Fruit fly (Drosophila melanogaster) whole organism, embryonic: ENCODE measurements around the gene CG4393.
A peak's percentile ranks its signal among the peaks of the same experiment; 100 is the strongest.

Experiments used
- Ada2b ChIP-seq: fragments of 200-800 bp; sonication (Bioruptor generic); IDR thresholded peaks from 2 replicates; pipeline ENCODE4 v1.3.6; 2022; ENCODE audit warnings: missing biosample characterization, missing genetic modification characterization
- CG11398 ChIP-seq: fragments of 200-800 bp; sonication (Bioruptor generic); optimal IDR thresholded peaks from 2 replicates; lab custom pipeline; 2016; ENCODE audit warnings: missing biosample characterization, missing genetic modification characterization
- CG11695 ChIP-seq: fragments of 200-800 bp; sonication (Bioruptor generic); IDR thresholded peaks from 3 replicates; pipeline ENCODE4 v1.3.6; 2022; ENCODE audit warnings: missing biosample characterization, missing genetic modification characterization
- CG12659 ChIP-seq: fragments of 200-800 bp; sonication (Bioruptor generic); optimal IDR thresholded peaks from 3 replicates; lab custom pipeline; 2017; ENCODE audit warnings: mild to moderate bottlenecking, missing biosample characterization, missing genetic modification reagents, missing genetic modification characterization
- CG13287 ChIP-seq: fragments of 200-800 bp; sonication (Bioruptor generic); IDR thresholded peaks from 2 replicates; pipeline ENCODE4 v1.3.6; 2022; ENCODE audit warnings: missing biosample characterization, missing genetic modification characterization; ENCODE audit not compliant: partially characterized antibody
- CG13775 ChIP-seq: fragments of 200-800 bp; sonication (Bioruptor generic); optimal IDR thresholded peaks from 3 replicates; lab custom pipeline; 2017; ENCODE audit warnings: missing biosample characterization, mild to moderate bottlenecking, missing genetic modification characterization
- CG15479 ChIP-seq: fragments of 200-800 bp; sonication (Bioruptor generic); optimal IDR thresholded peaks from 3 replicates; lab custom pipeline; 2019; ENCODE audit warnings: missing biosample characterization, mild to moderate bottlenecking, missing genetic modification characterization, moderate library complexity
- CG15601 ChIP-seq: fragments of 200-800 bp; sonication (Bioruptor generic); optimal IDR thresholded peaks from 3 replicates; lab custom pipeline; 2019; ENCODE audit warnings: missing biosample characterization, mild to moderate bottlenecking, missing genetic modification characterization, moderate library complexity
- CG1602 ChIP-seq: fragments of 200-800 bp; sonication (Bioruptor generic); optimal IDR thresholded peaks from 3 replicates; lab custom pipeline; 2016; ENCODE audit warnings: missing biosample characterization, missing genetic modification characterization
- CG17186 ChIP-seq: fragments of 200-800 bp; sonication (Bioruptor generic); optimal IDR thresholded peaks from 3 replicates; lab custom pipeline; 2017; ENCODE audit warnings: missing biosample characterization, missing genetic modification reagents, missing genetic modification characterization
- CG17359 ChIP-seq: fragments of 200-800 bp; sonication (Bioruptor generic); optimal IDR thresholded peaks from 3 replicates; lab custom pipeline; 2018; ENCODE audit warnings: missing biosample characterization, mild to moderate bottlenecking, missing genetic modification characterization, moderate library complexity
- CG17361 ChIP-seq: fragments of 200-800 bp; sonication (Bioruptor generic); IDR thresholded peaks from 3 replicates; pipeline ENCODE4 v1.3.6; 2022; ENCODE audit warnings: missing biosample characterization, missing genetic modification characterization
- CG1832 ChIP-seq: fragments of 200-800 bp; sonication (Bioruptor generic); optimal IDR thresholded peaks from 2 replicates; lab custom pipeline; 2017; ENCODE audit warnings: missing biosample characterization, mild to moderate bottlenecking, missing genetic modification characterization, inconsistent platforms
- CG31388 ChIP-seq: fragments of 200-800 bp; sonication (Bioruptor generic); optimal IDR thresholded peaks from 2 replicates; lab custom pipeline; 2016; ENCODE audit warnings: missing biosample characterization, missing genetic modification characterization
- CG34422 ChIP-seq: fragments of 200-800 bp; sonication (Bioruptor generic); IDR thresholded peaks from 3 replicates; pipeline ENCODE4 v1.3.6; 2022; ENCODE audit warnings: missing biosample characterization, missing genetic modification characterization
- CG3726 ChIP-seq: fragments of 200-800 bp; sonication (Bioruptor generic); IDR thresholded peaks from 3 replicates; pipeline ENCODE4, ENCODE4 v1.3.6; 2022; ENCODE audit warnings: missing biosample characterization, missing genetic modification characterization
- CG3847 ChIP-seq: fragments of 200-800 bp; sonication (Bioruptor generic); IDR thresholded peaks from 2 replicates; pipeline ENCODE4 v1.3.6; 2022; ENCODE audit warnings: missing biosample characterization, missing genetic modification characterization
- CG4424 ChIP-seq: fragments of 200-800 bp; sonication (Bioruptor generic); optimal IDR thresholded peaks from 3 replicates; lab custom pipeline; 2016; ENCODE audit warnings: missing biosample characterization, missing genetic modification characterization
- CG4854 ChIP-seq: fragments of 200-800 bp; sonication (Bioruptor generic); optimal IDR thresholded peaks from 2 replicates; lab custom pipeline; 2016; ENCODE audit warnings: missing biosample characterization, missing genetic modification characterization, inconsistent platforms
- CG6689 ChIP-seq: fragments of 200-800 bp; sonication (Bioruptor generic); IDR thresholded peaks from 2 replicates; pipeline ENCODE4 v1.3.6; 2022; ENCODE audit warnings: missing biosample characterization, missing genetic modification characterization
- CG6854 ChIP-seq: fragments of 200-800 bp; sonication (Bioruptor generic); optimal IDR thresholded peaks from 3 replicates; lab custom pipeline; 2017; ENCODE audit warnings: missing biosample characterization, mild to moderate bottlenecking, missing genetic modification characterization
- CG7372 ChIP-seq: fragments of 200-800 bp; sonication (Bioruptor generic); IDR thresholded peaks from 2 replicates; pipeline ENCODE4 v1.3.6; 2022; ENCODE audit warnings: missing biosample characterization, missing genetic modification characterization
- CG7839 ChIP-seq: fragments of 200-800 bp; sonication (Bioruptor generic); optimal IDR thresholded peaks from 3 replicates; lab custom pipeline; 2018; ENCODE audit warnings: missing biosample characterization, mild to moderate bottlenecking, missing genetic modification characterization, moderate library complexity
- CG8944 ChIP-seq: fragments of 200-800 bp; sonication (Bioruptor generic); optimal IDR thresholded peaks from 3 replicates; lab custom pipeline; 2016; ENCODE audit warnings: missing biosample characterization, missing genetic modification characterization
- D ChIP-seq, 2 experiments: fragments of 200-800 bp in 1 of 2; fragments of >200 bp in 1 of 2; sonication (Bioruptor generic) in 1 of 2; optimal IDR thresholded peaks; 2 replicates in 1 of 2; 3 replicates in 1 of 2; lab custom pipeline; 2017; ENCODE audit warnings: mild to moderate bottlenecking in 1 of 2, missing biosample characterization in 1 of 2, missing genetic modification characterization in 1 of 2, missing genetic modification reagents in 1 of 2
- Dip3 ChIP-seq: fragments of 200-800 bp; sonication (Bioruptor generic); optimal IDR thresholded peaks from 3 replicates; lab custom pipeline; 2016; ENCODE audit warnings: missing biosample characterization, missing genetic modification characterization
- E2f2 ChIP-seq: fragments of 200-800 bp; sonication (Bioruptor generic); IDR thresholded peaks from 2 replicates; pipeline ENCODE4 v1.3.6; 2022; ENCODE audit warnings: missing biosample characterization, missing genetic modification characterization
- GATAe ChIP-seq: fragments of 200-800 bp; sonication (Bioruptor generic); conservative IDR thresholded peaks from 2 replicates; pipeline ENCODE4 v1.3.6; 2022; ENCODE audit warnings: missing biosample characterization, missing genetic modification characterization
- H15 ChIP-seq: fragments of 200-800 bp; sonication (Bioruptor generic); IDR thresholded peaks from 3 replicates; pipeline ENCODE4 v1.3.6; 2022; ENCODE audit warnings: missing biosample characterization, missing genetic modification characterization
- HLH4C ChIP-seq: fragments of 200-800 bp; sonication (Bioruptor generic); IDR thresholded peaks from 3 replicates; pipeline ENCODE4 v1.3.6; 2022; ENCODE audit warnings: missing biosample characterization, missing genetic modification characterization; ENCODE audit not compliant: partially characterized antibody
- Kr ChIP-seq: fragments of 200-800 bp; sonication (Bioruptor generic); optimal IDR thresholded peaks from 2 replicates; lab custom pipeline; 2017; ENCODE audit warnings: missing biosample characterization, mild to moderate bottlenecking, missing genetic modification characterization
- NFAT ChIP-seq: fragments of 200-800 bp; sonication (Bioruptor generic); IDR thresholded peaks from 2 replicates; pipeline ENCODE4 v1.3.6; 2022; ENCODE audit warnings: missing biosample characterization, missing genetic modification characterization
- Nf-YA ChIP-seq: fragments of 200-800 bp; sonication (Bioruptor generic); IDR thresholded peaks from 2 replicates; pipeline ENCODE4 v1.3.6; 2022; ENCODE audit warnings: missing biosample characterization, missing genetic modification characterization
- NfI ChIP-seq: fragments of 200-800 bp; sonication (Bioruptor generic); optimal IDR thresholded peaks from 3 replicates; lab custom pipeline; 2018; ENCODE audit warnings: missing biosample characterization, mild to moderate bottlenecking, missing genetic modification characterization, moderate library complexity
- ap ChIP-seq: fragments of 200-800 bp; sonication (Bioruptor generic); IDR thresholded peaks from 2 replicates; pipeline ENCODE4 v1.3.6; 2022; ENCODE audit warnings: missing biosample characterization, missing genetic modification characterization
- ara ChIP-seq: fragments of 200-800 bp; sonication (Bioruptor generic); IDR thresholded peaks from 2 replicates; pipeline ENCODE4 v1.3.6; 2022; ENCODE audit warnings: missing biosample characterization, missing genetic modification characterization
- chif ChIP-seq, 2 experiments: fragments of 200-800 bp; sonication (Bioruptor generic); optimal IDR thresholded peaks; 3 replicates each; lab custom pipeline; 2016; ENCODE audit warnings: missing biosample characterization in 2 of 2, missing genetic modification characterization in 2 of 2
- danr ChIP-seq: fragments of 200-800 bp; sonication (Bioruptor generic); IDR thresholded peaks from 2 replicates; pipeline ENCODE4 v1.3.6; 2022; ENCODE audit warnings: missing biosample characterization, missing genetic modification characterization
- dysf ChIP-seq: fragments of 200-800 bp; sonication (Bioruptor generic); IDR thresholded peaks from 3 replicates; pipeline ENCODE4 v1.3.6; 2022; ENCODE audit warnings: missing biosample characterization, missing genetic modification characterization
- ewg ChIP-seq: fragments of 200-800 bp; sonication (Bioruptor generic); optimal IDR thresholded peaks from 3 replicates; lab custom pipeline; 2017; ENCODE audit warnings: mild to moderate bottlenecking, missing biosample characterization, missing genetic modification reagents, missing genetic modification characterization
- fd64A ChIP-seq: fragments of 200-800 bp; sonication (Bioruptor generic); optimal IDR thresholded peaks from 3 replicates; lab custom pipeline; 2018; ENCODE audit warnings: missing biosample characterization, mild to moderate bottlenecking, missing genetic modification characterization
- h ChIP-seq: fragments of >200 bp; optimal IDR thresholded peaks from 2 replicates; lab custom pipeline; 2017
- ind ChIP-seq: fragments of 200-800 bp; sonication (Bioruptor generic); optimal IDR thresholded peaks from 3 replicates; lab custom pipeline; 2016; ENCODE audit warnings: missing biosample characterization, missing genetic modification characterization
- knrl ChIP-seq: fragments of 200-800 bp; sonication (Bioruptor generic); IDR thresholded peaks from 3 replicates; pipeline ENCODE4 v1.3.6; 2022; ENCODE audit warnings: missing biosample characterization, missing genetic modification characterization; ENCODE audit not compliant: partially characterized antibody
- lab ChIP-seq: fragments of 200-800 bp; sonication (Bioruptor generic); optimal IDR thresholded peaks from 3 replicates; lab custom pipeline; 2017; ENCODE audit warnings: missing biosample characterization, missing genetic modification characterization, mild to moderate bottlenecking, moderate library complexity, missing genetic modification reagents
- sim ChIP-seq: fragments of 200-800 bp; sonication (Bioruptor generic); IDR thresholded peaks from 2 replicates; pipeline ENCODE4 v1.3.6; 2022; ENCODE audit warnings: missing biosample characterization, missing genetic modification characterization
- trem ChIP-seq: fragments of 200-800 bp; optimal IDR thresholded peaks from 3 replicates; lab custom pipeline; 2019; ENCODE audit warnings: missing biosample characterization, mild to moderate bottlenecking, missing genetic modification characterization, moderate library complexity
- wor ChIP-seq: fragments of 200-800 bp; sonication (Bioruptor generic); IDR thresholded peaks from 2 replicates; pipeline ENCODE4 v1.3.6; 2022; ENCODE audit warnings: missing biosample characterization, missing genetic modification characterization
- zen ChIP-seq: fragments of 200-800 bp; sonication (Bioruptor generic); optimal IDR thresholded peaks from 3 replicates; lab custom pipeline; 2018; ENCODE audit warnings: missing biosample characterization, mild to moderate bottlenecking, missing genetic modification characterization, moderate library complexity
- zfh2 ChIP-seq: fragments of 200-800 bp; sonication (Bioruptor generic); optimal IDR thresholded peaks from 2 replicates; lab custom pipeline; 2016; ENCODE audit warnings: missing biosample characterization, missing genetic modification characterization

CG4393 gene

dm6 chr3R:23331280-23331679 lies 53.3 kb downstream of the CG4393 start (continued):
- TF ChIP-seq Kr (GFP tag; lab: Kevin White, UChicago) (peak; percentile 11), CG31388 (GFP tag; lab: Kevin White, UChicago) (no peak), Ada2b (no peak), chif (GFP tag; optimal IDR thresholded peaks at IDR 0.05; lab: Kevin White, UChicago) (peak in 1 of 2 experiments; percentile 34), lab (GFP tag; lab: Kevin White, UChicago) (peak; percentile 62), fd64A (GFP tag; lab: Kevin White, UChicago) (no peak), dysf (peak; percentile 34; the same call in 1 of the 3 replicates), trem (tag; lab: Kevin White, UChicago) (peak; percentile 54), h (lab: Kevin White, UChicago) (no peak), CG17186 (no peak), knrl (no peak), CG12659 (GFP tag; lab: Kevin White, UChicago) (peak; percentile 38), NfI (GFP tag; lab: Kevin White, UChicago) (peak; percentile 77), CG11398 (GFP tag; lab: Kevin White, UChicago) (peak; percentile 5), CG17359 (tag; lab: Kevin White, UChicago) (peak; percentile 63), HLH4C (GFP tag; lab: Robert Waterston, UW) (no peak), ind (peak; percentile 39), CG15479 (GFP tag; lab: Kevin White, UChicago) (no peak), danr (GFP tag; lab: Robert Waterston, UW) (no peak), CG4424 (GFP tag; lab: Kevin White, UChicago) (peak; percentile 75), E2f2 (GFP tag; lab: Robert Waterston, UW) (peak; percentile 26; the same call in 1 of the 2 replicates), GATAe (GFP tag; lab: Robert Waterston, UW) (no peak), CG6854 (GFP tag; lab: Kevin White, UChicago) (no peak), Dip3 (GFP tag; lab: Kevin White, UChicago) (no peak), CG3847 (GFP tag; lab: Robert Waterston, UW) (no peak; the same call in 1 of the 2 replicates), CG15601 (tag; lab: Kevin White, UChicago) (peak; percentile 60), sim (GFP tag; lab: Robert Waterston, UW) (no peak), CG1602 (GFP tag; lab: Kevin White, UChicago) (peak; percentile 38), CG11695 (GFP tag; lab: Robert Waterston, UW) (no peak), CG8944 (no peak), ewg (peak; percentile 47), zen (peak; percentile 84), CG17361 (GFP tag; lab: Robert Waterston, UW) (no peak), CG4854 (GFP tag; lab: Kevin White, UChicago) (peak; percentile 41), H15 (GFP tag; lab: Robert Waterston, UW) (0 out of 3 replicates have a peak, but pooled peaks have one; percentile 38), CG34422 (GFP tag; lab: Robert Waterston, UW) (peak; percentile 30; the same call in 1 of the 3 replicates), NFAT (GFP tag; lab: Robert Waterston, UW) (peak; percentile 17; the same call in 1 of the 2 replicates), CG3726 (GFP tag; lab: Robert Waterston, UW) (no peak), CG6689 (peak; percentile 12; the same call in 1 of the 2 replicates), CG7839 (tag; lab: Kevin White, UChicago) (peak; percentile 48), CG13775 (peak; percentile 32), D (optimal IDR thresholded peaks at IDR 0.05; lab: Kevin White, UChicago) (no peak), D (GFP tag; optimal IDR thresholded peaks at IDR 0.05; lab: Kevin White, UChicago) (peak; percentile 51), wor (GFP tag; lab: Robert Waterston, UW) (no peak), CG7372 (GFP tag; lab: Robert Waterston, UW) (no peak; the same call in 1 of the 2 replicates), zfh2 (GFP tag; lab: Kevin White, UChicago) (no peak), Nf-YA (GFP tag; lab: Robert Waterston, UW) (no peak), CG13287 (GFP tag; lab: Robert Waterston, UW) (no peak; the same call in 1 of the 2 replicates), CG1832 (GFP tag; lab: Kevin White, UChicago) (no peak), ara (GFP tag; lab: Robert Waterston, UW) (peak; percentile 37; the same call in 1 of the 2 replicates), ap (GFP tag; lab: Robert Waterston, UW) (0 out of 2 replicates have a peak, but pooled peaks have one; percentile 13)
